Worm (Caenorhabditis elegans) whole organism, early embryonic: ENCODE data around the gene M163.9.
A peak's percentile ranks its signal among the peaks of the same experiment; 100 is the strongest.

Source experiments
- B0310.2 ChIP-seq: sonication (generic microtip); optimal IDR thresholded peaks from 2 replicates; lab custom pipeline; 2016; ENCODE audit warnings: mild to moderate bottlenecking, missing genetic modification characterization, missing compliant biosample characterization
- F13C5.2 ChIP-seq: sonication (generic microtip); optimal IDR thresholded peaks from 2 replicates; lab custom pipeline; 2017; ENCODE audit warnings: mild to moderate bottlenecking, missing genetic modification characterization, inconsistent platforms, missing compliant biosample characterization
- aly-1 ChIP-seq: sonication (generic microtip); optimal IDR thresholded peaks from 2 replicates; lab custom pipeline; 2016; ENCODE audit warnings: missing genetic modification characterization, missing compliant biosample characterization
- ama-1 ChIP-seq: fragments of 150-350 bp; optimal IDR thresholded peaks from 2 replicates; lab custom pipeline; 2014
- ceh-13 ChIP-seq: fragments of 200-800 bp; sonication (Bioruptor generic); optimal IDR thresholded peaks from 2 replicates; lab custom pipeline; 2018; ENCODE audit warnings: mild to moderate bottlenecking, missing genetic modification characterization, missing compliant biosample characterization
- ceh-36 ChIP-seq: sonication (generic microtip); optimal IDR thresholded peaks from 2 replicates; lab custom pipeline; 2016; ENCODE audit warnings: missing genetic modification characterization, inconsistent platforms, missing compliant biosample characterization
- ets-7 ChIP-seq: sonication (generic microtip); optimal IDR thresholded peaks from 2 replicates; lab custom pipeline; 2016; ENCODE audit warnings: missing genotype, missing genetic modification characterization, missing compliant biosample characterization
- flt-1 ChIP-seq: fragments of 200-800 bp; sonication (Bioruptor generic); IDR thresholded peaks from 2 replicates; pipeline ENCODE4 v1.3.6; 2022; ENCODE audit warnings: missing genetic modification characterization, missing compliant biosample characterization
- hmbx-1 ChIP-seq: sonication (generic microtip); optimal IDR thresholded peaks from 2 replicates; lab custom pipeline; 2016; ENCODE audit warnings: mild to moderate bottlenecking, missing genetic modification characterization, missing compliant biosample characterization
- hmg-4 ChIP-seq: fragments of 200-800 bp; sonication (Bioruptor generic); optimal IDR thresholded peaks from 2 replicates; lab custom pipeline; 2018; ENCODE audit warnings: mild to moderate bottlenecking, missing genetic modification characterization, missing compliant biosample characterization
- hnd-1 ChIP-seq: sonication (generic microtip); optimal IDR thresholded peaks from 2 replicates; lab custom pipeline; 2016; ENCODE audit warnings: missing genetic modification characterization, missing compliant biosample characterization
- pes-1 ChIP-seq: fragments of 200-800 bp; sonication (Bioruptor generic); IDR thresholded peaks from 2 replicates; pipeline ENCODE4 v1.3.6; 2022; ENCODE audit warnings: missing genetic modification reagents, missing genetic modification characterization, missing compliant biosample characterization
- scrt-1 ChIP-seq: fragments of 200-800 bp; sonication (Bioruptor generic); IDR thresholded peaks from 2 replicates; pipeline ENCODE4 v1.3.6; 2022; ENCODE audit warnings: missing genetic modification characterization, missing compliant biosample characterization
- sea-1 ChIP-seq: fragments of 200-800 bp; sonication (Bioruptor generic); conservative IDR thresholded peaks from 2 replicates; pipeline ENCODE4 v1.3.6; 2022; ENCODE audit warnings: missing genetic modification characterization, missing compliant biosample characterization
- tbx-11 ChIP-seq: fragments of 200-800 bp; sonication (Bioruptor generic); IDR thresholded peaks from 2 replicates; pipeline ENCODE4 v1.3.6; 2022; ENCODE audit warnings: missing genetic modification characterization, missing compliant biosample characterization
- tbx-37 ChIP-seq: fragments of 200-800 bp; sonication (Bioruptor generic); conservative IDR thresholded peaks from 2 replicates; pipeline ENCODE4 v1.3.6; 2022; ENCODE audit warnings: missing genetic modification reagents, missing genetic modification characterization, missing compliant biosample characterization
- tra-4 ChIP-seq: sonication (generic microtip); optimal IDR thresholded peaks from 2 replicates; lab custom pipeline; 2017; ENCODE audit warnings: missing genetic modification characterization, missing compliant biosample characterization

M163.9 gene

DNA sequence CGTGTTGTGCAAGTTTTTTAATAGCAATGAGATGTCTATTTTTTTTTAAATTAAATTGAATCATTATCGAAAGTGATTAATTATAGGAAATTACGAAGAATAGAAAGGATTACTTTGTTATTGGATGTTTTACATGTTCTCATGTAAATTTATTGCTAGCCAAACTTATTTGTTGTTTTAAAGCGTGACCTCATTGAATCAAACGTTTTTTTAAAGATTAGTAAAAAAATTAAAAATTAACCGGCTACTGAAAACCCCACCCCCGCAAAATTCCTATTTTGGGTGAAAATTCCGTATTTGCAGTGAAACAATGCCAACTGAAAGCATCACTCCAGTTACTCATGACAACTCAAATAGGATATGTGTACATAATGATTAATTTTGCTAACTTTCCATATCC, 15.4 kb downstream of the M163.9 start, which contains the start of gene M163.8:
M163.8 (plus strand) TSS at position 301 of the 400 bp plus-strand sequence.
- TF ChIP-seq B0310.2 (no peak), ceh-36 (no peak), tra-4 (tag; lab: Kevin White, UChicago) (no peak), pes-1 (GFP tag; lab: Robert Waterston, UW) (no peak), flt-1 (GFP tag; lab: Robert Waterston, UW) (no peak), tbx-37 (no peak), ets-7 (tag; lab: Kevin White, UChicago) (no peak)

DNA sequence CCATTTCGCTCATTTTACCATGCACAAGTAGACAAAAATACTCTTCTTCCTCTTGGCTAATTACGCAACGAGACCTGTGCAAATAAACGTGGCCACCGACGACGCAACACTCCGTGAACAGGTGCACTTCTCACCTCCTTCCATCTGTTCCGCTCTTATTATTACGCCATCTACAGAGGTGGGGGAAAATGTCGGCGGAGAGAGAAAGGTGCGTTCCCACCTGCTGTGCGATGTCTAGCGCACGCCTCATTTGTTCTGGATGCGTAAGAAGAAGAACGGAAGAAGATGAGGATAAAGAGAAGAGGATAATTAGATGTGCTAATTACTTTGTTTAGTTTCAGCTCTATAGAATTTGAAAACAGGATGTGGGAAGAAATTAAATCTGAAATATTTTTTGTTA, 17.1 kb downstream of the M163.9 start:
- TF ChIP-seq tbx-11 (GFP tag; lab: Robert Waterston, UW) (no peak), hmg-4 (GFP tag; lab: Kevin White, UChicago) (peak; percentile 55), hmbx-1 (tag; lab: Kevin White, UChicago) (no peak), ets-7 (tag; lab: Kevin White, UChicago) (peak; percentile 75), sea-1 (GFP tag; lab: Robert Waterston, UW) (0 out of 2 replicates have a peak, but pooled peaks have one; percentile 21), tra-4 (tag; lab: Kevin White, UChicago) (no peak), ceh-13 (GFP tag; lab: Kevin White, UChicago) (no peak), flt-1 (GFP tag; lab: Robert Waterston, UW) (0 out of 2 replicates have a peak, but pooled peaks have one; percentile 45), B0310.2 (no peak)

DNA sequence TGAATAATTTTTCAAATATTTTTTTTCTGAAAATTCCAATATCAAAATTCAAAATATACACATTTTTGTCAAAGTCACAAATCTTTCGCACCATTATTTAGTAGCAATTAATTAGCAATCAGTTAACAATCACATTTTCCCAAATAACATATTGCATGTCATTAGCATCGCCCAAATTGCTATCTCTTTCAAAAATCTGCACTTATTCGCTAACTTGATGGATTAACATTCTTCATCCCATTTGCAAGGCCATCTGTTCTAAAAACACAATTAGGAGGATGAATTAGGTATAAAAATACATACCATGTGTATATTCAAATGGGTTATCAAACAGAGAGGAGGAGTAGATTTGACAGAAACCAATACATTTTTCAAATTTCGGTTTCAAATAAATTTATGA, 17.9 kb downstream of the M163.9 start:
- TF ChIP-seq F13C5.2 (tag; lab: Kevin White, UChicago) (no peak), flt-1 (GFP tag; lab: Robert Waterston, UW) (no peak), pes-1 (GFP tag; lab: Robert Waterston, UW) (no peak), ceh-36 (no peak), hnd-1 (tag; lab: Kevin White, UChicago) (no peak), aly-1 (no peak), ama-1 (lab: Kevin White, UChicago) (no peak), B0310.2 (no peak)

ce11 chrX:14487832-14488231, 18.4 kb downstream of the M163.9 start:
- TF ChIP-seq flt-1 (GFP tag; lab: Robert Waterston, UW) (no peak), F13C5.2 (tag; lab: Kevin White, UChicago) (no peak), sea-1 (GFP tag; lab: Robert Waterston, UW) (no peak), hnd-1 (tag; lab: Kevin White, UChicago) (no peak), ama-1 (lab: Kevin White, UChicago) (no peak), tbx-11 (GFP tag; lab: Robert Waterston, UW) (no peak), hmg-4 (GFP tag; lab: Kevin White, UChicago) (no peak), B0310.2 (no peak), tbx-37 (no peak), pes-1 (GFP tag; lab: Robert Waterston, UW) (no peak), aly-1 (no peak), ets-7 (tag; lab: Kevin White, UChicago) (no peak), scrt-1 (GFP tag; lab: Robert Waterston, UW) (no peak), tra-4 (tag; lab: Kevin White, UChicago) (no peak), ceh-36 (no peak), ceh-13 (GFP tag; lab: Kevin White, UChicago) (no peak), hmbx-1 (tag; lab: Kevin White, UChicago) (no peak)

- TF ChIP-seq tra-4 (tag; lab: Kevin White, UChicago) (peak; percentile 48), scrt-1 (GFP tag; lab: Robert Waterston, UW) (peak; percentile 25; the same call in 1 of the 2 replicates), flt-1 (GFP tag; lab: Robert Waterston, UW) (no peak), F13C5.2 (tag; lab: Kevin White, UChicago) (peak; percentile 57), ets-7 (tag; lab: Kevin White, UChicago) (no peak), pes-1 (GFP tag; lab: Robert Waterston, UW) (peak; percentile 58), hmbx-1 (tag; lab: Kevin White, UChicago) (peak; percentile 22), hnd-1 (tag; lab: Kevin White, UChicago) (no peak), ceh-36 (no peak), B0310.2 (no peak), tbx-37 (peak; percentile 30; the same call in 1 of the 2 replicates), sea-1 (GFP tag; lab: Robert Waterston, UW) (peak; percentile 68; the same call in 1 of the 2 replicates), aly-1 (no peak), hmg-4 (GFP tag; lab: Kevin White, UChicago) (peak; percentile 73), tbx-11 (GFP tag; lab: Robert Waterston, UW) (peak; percentile 60), ama-1 (lab: Kevin White, UChicago) (peak; percentile 98), ceh-13 (GFP tag; lab: Kevin White, UChicago) (no peak)
These were observed 20.6 kb downstream of the M163.9 start, which contains the start of gene his-24 for ce11 chrX:14489945-14490344. his-24 (plus strand) TSS chrX:14490094.

ce11 chrX:14490486-14490885, 21.1 kb downstream of the M163.9 start:
- no peak for TF ChIP-seq ama-1 (lab: Kevin White, UChicago)
- TF ChIP-seq pes-1 (GFP tag; lab: Robert Waterston, UW): peak; percentile 58
- no peak for TF ChIP-seq F13C5.2 (tag; lab: Kevin White, UChicago)
- no peak for TF ChIP-seq hmg-4 (GFP tag; lab: Kevin White, UChicago)
- no peak for TF ChIP-seq tra-4 (tag; lab: Kevin White, UChicago)
- no peak for TF ChIP-seq ceh-36
- no peak for TF ChIP-seq scrt-1 (GFP tag; lab: Robert Waterston, UW)
- no peak for TF ChIP-seq tbx-11 (GFP tag; lab: Robert Waterston, UW)
- TF ChIP-seq tbx-37: 0 out of 2 replicates have a peak, but pooled peaks have one; percentile 5
- TF ChIP-seq B0310.2: no peak
- no peak for TF ChIP-seq aly-1
- TF ChIP-seq hmbx-1 (tag; lab: Kevin White, UChicago): no peak
- no peak for TF ChIP-seq ets-7 (tag; lab: Kevin White, UChicago)
- TF ChIP-seq hnd-1 (tag; lab: Kevin White, UChicago): no peak
- no peak for TF ChIP-seq flt-1 (GFP tag; lab: Robert Waterston, UW)

ce11 chrX:14491103-14491502, 21.7 kb downstream of the M163.9 start:
- TF ChIP-seq tbx-37: 0 out of 2 replicates have a peak, but pooled peaks have one; percentile 26
- TF ChIP-seq aly-1: no peak
- no peak for TF ChIP-seq B0310.2
- TF ChIP-seq sea-1 (GFP tag; lab: Robert Waterston, UW): no peak
- no peak for TF ChIP-seq scrt-1 (GFP tag; lab: Robert Waterston, UW)
- peak; percentile 36 for TF ChIP-seq ama-1 (lab: Kevin White, UChicago)
- TF ChIP-seq tbx-11 (GFP tag; lab: Robert Waterston, UW): peak; percentile 40; the same call in 1 of the 2 replicates
